Worm (Caenorhabditis elegans) whole organism, L4 larva: ENCODE data around the gene C04A11.2.

Experiments used
- F44E2.7 ChIP-seq: fragments of 200-800 bp; sonication (Bioruptor generic); IDR thresholded peaks from 2 replicates; pipeline ENCODE4 v2.1.2; 2022; ENCODE audit warnings: missing genetic modification characterization, missing compliant biosample characterization
- Y105C5A.15 ChIP-seq: fragments of 200-800 bp; sonication (Bioruptor generic); IDR thresholded peaks from 2 replicates; pipeline ENCODE4 v1.3.6; 2022; ENCODE audit warnings: missing genetic modification characterization, missing compliant biosample characterization
- Y5F2A.4 ChIP-seq: fragments of 200-800 bp; sonication (Bioruptor generic); optimal IDR thresholded peaks from 2 replicates; lab custom pipeline; 2018; ENCODE audit warnings: mild to moderate bottlenecking, missing genetic modification characterization, missing compliant biosample characterization
- aha-1 ChIP-seq: fragments of 150-350 bp; peaks from one replicate; lab custom pipeline; 2014; ENCODE audit warnings: missing biosample characterization, missing genetic modification characterization
- ceh-28 ChIP-seq: fragments of 150-350 bp; optimal IDR thresholded peaks from 2 replicates; lab custom pipeline; 2014; ENCODE audit warnings: missing biosample characterization, missing genetic modification reagents, missing genetic modification characterization
- ceh-32 ChIP-seq: sonication (generic microtip); optimal IDR thresholded peaks from 2 replicates; lab custom pipeline; 2016; ENCODE audit warnings: mild to moderate bottlenecking, missing genetic modification characterization, missing compliant biosample characterization; ENCODE audit not compliant: poor library complexity
- ceh-62 ChIP-seq: sonication (generic microtip); optimal IDR thresholded peaks from 2 replicates; lab custom pipeline; 2017; ENCODE audit warnings: missing biosample characterization, missing genetic modification characterization
- ceh-82 ChIP-seq: sonication (generic microtip); optimal IDR thresholded peaks from 2 replicates; lab custom pipeline; 2017; ENCODE audit warnings: missing biosample characterization, missing genetic modification characterization
- ces-1 ChIP-seq: fragments of 150-350 bp; sonication (generic microtip); optimal IDR thresholded peaks from 4 replicates; lab custom pipeline; 2014; ENCODE audit warnings: missing biosample characterization, missing genetic modification reagents, missing genetic modification characterization
- cey-2 ChIP-seq: sonication (generic microtip); optimal IDR thresholded peaks from 3 replicates; lab custom pipeline; 2017; ENCODE audit warnings: missing genetic modification characterization, mild to moderate bottlenecking, missing compliant biosample characterization, antibody characterized with exemption, borderline replicate concordance; ENCODE audit not compliant: insufficient read depth
- daf-16 ChIP-seq, 3 experiments: sonication (generic microtip); optimal IDR thresholded peaks; 2 replicates each; lab custom pipeline; 2016 to 2017; ENCODE audit warnings: missing genetic modification characterization in 3 of 3, missing genetic modification reagents in 3 of 3, mild to moderate bottlenecking in 2 of 3, missing compliant biosample characterization in 2 of 3, missing biosample characterization in 1 of 3, moderate library complexity in 1 of 3
- dmd-9 ChIP-seq: fragments of 200-800 bp; sonication (Bioruptor generic); IDR thresholded peaks from 2 replicates; pipeline ENCODE4 v1.3.6; 2022; ENCODE audit warnings: missing genetic modification reagents, missing genetic modification characterization, missing compliant biosample characterization
- dve-1 ChIP-seq: sonication (generic microtip); optimal IDR thresholded peaks from 2 replicates; lab custom pipeline; 2017; ENCODE audit warnings: antibody characterized with exemption, mild to moderate bottlenecking, missing genetic modification characterization, missing compliant biosample characterization; ENCODE audit not compliant: insufficient read depth
- egl-43 ChIP-seq: fragments of 200-800 bp; sonication (Bioruptor generic); IDR thresholded peaks from 2 replicates; pipeline ENCODE4 v1.3.6; 2022; ENCODE audit warnings: missing genetic modification reagents, missing genetic modification characterization, missing compliant biosample characterization
- fkh-10 ChIP-seq: fragments of 150-350 bp; optimal IDR thresholded peaks from 2 replicates; lab custom pipeline; 2014; ENCODE audit warnings: missing biosample characterization, missing genetic modification reagents, missing genetic modification characterization
- hlh-30 ChIP-seq: sonication (generic microtip); optimal IDR thresholded peaks from 2 replicates; lab custom pipeline; 2017; ENCODE audit warnings: antibody characterized with exemption, mild to moderate bottlenecking, missing genetic modification characterization, missing compliant biosample characterization; ENCODE audit not compliant: insufficient read depth
- hmg-1.1 ChIP-seq: fragments of 200-800 bp; sonication (Bioruptor generic); IDR thresholded peaks from 2 replicates; pipeline ENCODE4 v1.3.6; 2022; ENCODE audit warnings: missing genetic modification reagents, missing genetic modification characterization, missing compliant biosample characterization
- lin-1 ChIP-seq: fragments of 200-800 bp; sonication (Bioruptor generic); IDR thresholded peaks from 2 replicates; pipeline ENCODE4 v1.3.6; 2022; ENCODE audit warnings: missing genetic modification reagents, missing genetic modification characterization, missing compliant biosample characterization
- lin-13 ChIP-seq: fragments of 150-350 bp; optimal IDR thresholded peaks from 2 replicates; lab custom pipeline; 2014; ENCODE audit warnings: missing biosample characterization, missing genetic modification reagents, missing genetic modification characterization
- lin-15B ChIP-seq: fragments of 150-350 bp; sonication (generic microtip); optimal IDR thresholded peaks from 3 replicates; lab custom pipeline; 2014; ENCODE audit warnings: missing biosample characterization, missing genetic modification characterization
- lin-29 ChIP-seq: fragments of 200-800 bp; sonication (Bioruptor generic); IDR thresholded peaks from 2 replicates; pipeline ENCODE4 v1.3.6; 2022; ENCODE audit warnings: missing genetic modification reagents, missing genetic modification characterization, missing compliant biosample characterization
- lir-3 ChIP-seq: sonication (generic microtip); optimal IDR thresholded peaks from 2 replicates; lab custom pipeline; 2016; ENCODE audit warnings: mild to moderate bottlenecking, missing genetic modification characterization, missing compliant biosample characterization
- mxl-3 ChIP-seq: fragments of 200-800 bp; sonication (Bioruptor generic); optimal IDR thresholded peaks from 2 replicates; lab custom pipeline; 2018; ENCODE audit warnings: mild to moderate bottlenecking, missing genetic modification characterization, missing compliant biosample characterization
- nhr-11 ChIP-seq: fragments of 150-350 bp; optimal IDR thresholded peaks from 2 replicates; lab custom pipeline; 2014; ENCODE audit warnings: missing biosample characterization, missing genetic modification characterization
- nhr-25 ChIP-seq: sonication (generic microtip); optimal IDR thresholded peaks from 2 replicates; lab custom pipeline; 2017; ENCODE audit warnings: missing genetic modification characterization, mild to moderate bottlenecking, missing compliant biosample characterization, antibody characterized with exemption, moderate library complexity, borderline replicate concordance; ENCODE audit not compliant: insufficient read depth
- nhr-28 ChIP-seq: fragments of 150-350 bp; optimal IDR thresholded peaks from 2 replicates; lab custom pipeline; 2014; ENCODE audit warnings: missing biosample characterization, missing genetic modification characterization
- nhr-76 ChIP-seq: fragments of 150-350 bp; optimal IDR thresholded peaks from 2 replicates; lab custom pipeline; 2014; ENCODE audit warnings: missing biosample characterization, missing genetic modification characterization
- unc-62 ChIP-seq, 3 experiments: fragments of 150-350 bp in 1 of 3; sonication (generic microtip); optimal IDR thresholded peaks in 2 of 3; peaks in 1 of 3; 1 replicate in 1 of 3; 2 replicates in 2 of 3; lab custom pipeline; 2014 to 2017; ENCODE audit warnings: missing biosample characterization in 3 of 3, missing genetic modification characterization in 3 of 3, missing genetic modification reagents in 3 of 3, missing genotype in 1 of 3
- zfp-3 ChIP-seq: fragments of 200-800 bp; sonication (Bioruptor generic); conservative IDR thresholded peaks from 2 replicates; pipeline ENCODE4 v1.3.6; 2022; ENCODE audit warnings: missing genetic modification reagents, missing genetic modification characterization, missing compliant biosample characterization
- zip-11 ChIP-seq: fragments of 200-800 bp; sonication (Bioruptor generic); IDR thresholded peaks from 2 replicates; pipeline ENCODE4 v1.3.6; 2022; ENCODE audit warnings: missing genetic modification characterization, missing compliant biosample characterization

Gene C04A11.2

ce11 chrX:13639577-13639976, 29.1 kb downstream of the C04A11.2 start, which contains the start of gene twk-20:
TSS of gene twk-20 (plus strand) at chrX:13639877.
- TF ChIP-seq ceh-82 (tag; lab: Kevin White, UChicago) = no peak
- TF ChIP-seq ces-1 (GFP tag; lab: Kevin White, UChicago) = peak; percentile 40

- TF ChIP-seq ceh-62 = no peak
- TF ChIP-seq lir-3 (tag; lab: Kevin White, UChicago) = no peak
- no peak for TF ChIP-seq fkh-10
- TF ChIP-seq mxl-3 = peak; percentile 16
- no peak for TF ChIP-seq aha-1 (tag; lab: Kevin White, UChicago)
- TF ChIP-seq unc-62 (GFP tag; optimal IDR thresholded peaks at IDR 0.05 in 1 of 2; lab: Kevin White, UChicago) = peak in 1 of 2 experiments; percentile 92
- no peak for TF ChIP-seq unc-62 (tag; optimal IDR thresholded peaks at IDR 0.05; lab: Kevin White, UChicago)
- no peak for TF ChIP-seq hmg-1.1 (GFP tag; lab: Robert Waterston, UW)
- no peak for TF ChIP-seq zip-11 (GFP tag; lab: Robert Waterston, UW)
- TF ChIP-seq egl-43 (GFP tag; lab: Robert Waterston, UW) = no peak
- no peak for TF ChIP-seq dmd-9
- peak in 1 of 2 experiments; percentile 40 for TF ChIP-seq daf-16 (GFP tag; optimal IDR thresholded peaks at IDR 0.05; lab: Kevin White, UChicago)
- no peak for TF ChIP-seq daf-16 (tag; optimal IDR thresholded peaks at IDR 0.05; lab: Kevin White, UChicago)
- TF ChIP-seq ceh-28 (tag; lab: Kevin White, UChicago) = no peak
- TF ChIP-seq nhr-25 (tag; lab: Kevin White, UChicago) = no peak
- TF ChIP-seq Y105C5A.15 = no peak
- no peak for TF ChIP-seq hlh-30 (tag; lab: Kevin White, UChicago)
- TF ChIP-seq lin-1 = no peak
- 0 out of 2 replicates have a peak, but pooled peaks have one; percentile 23 for TF ChIP-seq F44E2.7
- TF ChIP-seq Y5F2A.4 (GFP tag; lab: Kevin White, UChicago) = no peak
- no peak for TF ChIP-seq lin-15B (tag; lab: Kevin White, UChicago)
Observed at ce11 chrX:13638351-13638958, 30.2 kb downstream of the C04A11.2 start.

- TF ChIP-seq nhr-28 (tag; lab: Kevin White, UChicago) = no peak
Observed at ce11 chrX:13637526-13637925, 31.1 kb downstream of the C04A11.2 start.

ce11 chrX:13633876-13634479, 34.6 kb downstream of the C04A11.2 start:
- TF ChIP-seq nhr-11 (tag; lab: Kevin White, UChicago) (peak; percentile 18), ces-1 (GFP tag; lab: Kevin White, UChicago) (peak; percentile 32), fkh-10 (peak; percentile 42), Y5F2A.4 (GFP tag; lab: Kevin White, UChicago) (no peak), nhr-76 (tag; lab: Kevin White, UChicago) (no peak), ceh-28 (tag; lab: Kevin White, UChicago) (no peak)

ce11 chrX:13633032-13633431, 35.6 kb downstream of the C04A11.2 start:
- TF ChIP-seq ceh-28 (tag; lab: Kevin White, UChicago) (no peak), zfp-3 (no peak), nhr-11 (tag; lab: Kevin White, UChicago) (no peak), ceh-32 (tag; lab: Kevin White, UChicago) (no peak), lin-29 (GFP tag; lab: Robert Waterston, UW) (no peak), lin-15B (tag; lab: Kevin White, UChicago) (no peak), lin-13 (GFP tag; lab: Kevin White, UChicago) (no peak), dve-1 (no peak), cey-2 (tag; lab: Kevin White, UChicago) (no peak)
